Fruit fly (Drosophila melanogaster) whole organism, embryonic: Measurements from ENCODE around the gene Sgf11.

Experiments
- Ada2b ChIP-seq: fragments of 200-800 bp; sonication (Bioruptor generic); IDR thresholded peaks from 2 replicates; pipeline ENCODE4 v1.3.6; 2022; ENCODE audit warnings: missing biosample characterization, missing genetic modification characterization
- Adf1 ChIP-seq: fragments of 200-800 bp; sonication (Bioruptor generic); IDR thresholded peaks from 2 replicates; pipeline ENCODE4 v1.3.6; 2022; ENCODE audit warnings: missing biosample characterization, missing genetic modification characterization
- BEAF-32 ChIP-seq: fragments of 200-800 bp; sonication (Bioruptor generic); optimal IDR thresholded peaks from 3 replicates; lab custom pipeline; 2017; ENCODE audit warnings: missing biosample characterization, missing genetic modification characterization, mild to moderate bottlenecking, moderate library complexity, missing genetic modification reagents
- Bteb2 ChIP-seq: fragments of 200-800 bp; sonication (Bioruptor generic); optimal IDR thresholded peaks from 2 replicates; lab custom pipeline; 2016; ENCODE audit warnings: missing biosample characterization, missing genetic modification characterization
- CG1024 ChIP-seq: fragments of 200-800 bp; sonication (Bioruptor generic); IDR thresholded peaks from 2 replicates; pipeline ENCODE4 v1.3.6; 2022; ENCODE audit warnings: missing biosample characterization, missing genetic modification characterization
- CG10321 ChIP-seq: fragments of 200-800 bp; sonication (Bioruptor generic); IDR thresholded peaks from 2 replicates; pipeline ENCODE4 v1.3.6; 2022; ENCODE audit warnings: missing biosample characterization, missing genetic modification characterization
- CG10565 ChIP-seq: fragments of 200-800 bp; sonication (Bioruptor generic); optimal IDR thresholded peaks from 3 replicates; lab custom pipeline; 2016; ENCODE audit warnings: missing biosample characterization, mild to moderate bottlenecking, missing genetic modification characterization
- CG11247 ChIP-seq: fragments of 200-800 bp; sonication (Bioruptor generic); IDR thresholded peaks from 2 replicates; pipeline ENCODE4 v1.3.6; 2022; ENCODE audit warnings: missing biosample characterization, missing genetic modification characterization
- CG13123 ChIP-seq: fragments of 200-800 bp; sonication (Bioruptor generic); optimal IDR thresholded peaks from 2 replicates; lab custom pipeline; 2016; ENCODE audit warnings: missing biosample characterization, missing genetic modification characterization
- CG13424 ChIP-seq: fragments of 200-800 bp; sonication (Bioruptor generic); optimal IDR thresholded peaks from 2 replicates; lab custom pipeline; 2019; ENCODE audit warnings: missing biosample characterization, mild to moderate bottlenecking, missing genetic modification characterization, moderate library complexity
- CG15011 ChIP-seq: fragments of 200-800 bp; sonication (Bioruptor generic); optimal IDR thresholded peaks from 3 replicates; lab custom pipeline; 2018; ENCODE audit warnings: missing biosample characterization, mild to moderate bottlenecking, missing genetic modification characterization
- CG18011 ChIP-seq: fragments of 200-800 bp; sonication (Bioruptor generic); optimal IDR thresholded peaks from 2 replicates; lab custom pipeline; 2017; ENCODE audit warnings: missing biosample characterization, missing genetic modification characterization, mild to moderate bottlenecking, moderate library complexity, missing genotype
- CG18599 ChIP-seq: fragments of 200-800 bp; sonication (Bioruptor generic); optimal IDR thresholded peaks from 3 replicates; lab custom pipeline; 2017; ENCODE audit warnings: missing biosample characterization, missing genetic modification characterization, mild to moderate bottlenecking, moderate library complexity, missing genetic modification reagents
- CG2129 ChIP-seq: fragments of 200-800 bp; sonication (Bioruptor generic); IDR thresholded peaks from 2 replicates; pipeline ENCODE4 v1.3.6; 2022; ENCODE audit warnings: missing biosample characterization, missing genetic modification characterization; ENCODE audit not compliant: partially characterized antibody
- CG2712 ChIP-seq: fragments of 200-800 bp; optimal IDR thresholded peaks from 3 replicates; lab custom pipeline; 2019; ENCODE audit warnings: missing biosample characterization, mild to moderate bottlenecking, missing genetic modification characterization, moderate library complexity
- CG31441 ChIP-seq: fragments of 200-800 bp; sonication (Bioruptor generic); IDR thresholded peaks from 2 replicates; pipeline ENCODE4 v1.3.6; 2022; ENCODE audit warnings: missing biosample characterization, missing genetic modification characterization
- CG3281 ChIP-seq: fragments of 200-800 bp; sonication (Bioruptor generic); optimal IDR thresholded peaks from 3 replicates; lab custom pipeline; 2017; ENCODE audit warnings: missing biosample characterization, mild to moderate bottlenecking, missing genetic modification characterization
- CG33557 ChIP-seq: fragments of 200-800 bp; sonication (Bioruptor generic); optimal IDR thresholded peaks from 2 replicates; lab custom pipeline; 2019; ENCODE audit warnings: missing biosample characterization, mild to moderate bottlenecking, missing genetic modification characterization, moderate library complexity
- CG5953 ChIP-seq: fragments of 200-800 bp; sonication (Bioruptor generic); IDR thresholded peaks from 2 replicates; pipeline ENCODE4 v1.3.6; 2022; ENCODE audit warnings: missing biosample characterization, missing genetic modification characterization
- CG7963 ChIP-seq: fragments of 200-800 bp; sonication (Bioruptor generic); IDR thresholded peaks from 3 replicates; pipeline ENCODE4 v1.3.6; 2022; ENCODE audit warnings: missing biosample characterization, missing genetic modification characterization; ENCODE audit not compliant: partially characterized antibody
- CoRest ChIP-seq: fragments of 200-800 bp; sonication (Bioruptor generic); optimal IDR thresholded peaks from 3 replicates; lab custom pipeline; 2018; ENCODE audit warnings: missing biosample characterization, mild to moderate bottlenecking, missing genetic modification characterization, moderate library complexity
- CrebB ChIP-seq: fragments of 200-800 bp; sonication (Bioruptor generic); optimal IDR thresholded peaks from 3 replicates; lab custom pipeline; 2018; ENCODE audit warnings: missing biosample characterization, mild to moderate bottlenecking, missing genetic modification characterization
- Dip2 ChIP-seq: fragments of 200-800 bp; sonication (Bioruptor generic); IDR thresholded peaks from 2 replicates; pipeline ENCODE4 v1.3.6; 2022; ENCODE audit warnings: missing biosample characterization, missing genetic modification characterization
- Dip3 ChIP-seq: fragments of 200-800 bp; sonication (Bioruptor generic); optimal IDR thresholded peaks from 3 replicates; lab custom pipeline; 2016; ENCODE audit warnings: missing biosample characterization, missing genetic modification characterization
- Dp ChIP-seq: fragments of 200-800 bp; sonication (Bioruptor generic); optimal IDR thresholded peaks from 2 replicates; lab custom pipeline; 2018; ENCODE audit warnings: missing biosample characterization, mild to moderate bottlenecking, missing genetic modification characterization, moderate library complexity
- Eip74EF ChIP-seq, 2 experiments: fragments of 200-800 bp in 1 of 2; fragments of >200 bp in 1 of 2; sonication (Bioruptor generic) in 1 of 2; optimal IDR thresholded peaks; 2 replicates each; lab custom pipeline; 2017 to 2019; ENCODE audit warnings: missing biosample characterization in 2 of 2, missing genetic modification characterization in 2 of 2, mild to moderate bottlenecking in 1 of 2, moderate library complexity in 1 of 2
- Fer3 ChIP-seq: fragments of 200-800 bp; sonication (Bioruptor generic); optimal IDR thresholded peaks from 2 replicates; lab custom pipeline; 2018; ENCODE audit warnings: missing biosample characterization, mild to moderate bottlenecking, missing genetic modification characterization, moderate library complexity
- Lpt ChIP-seq: fragments of >200 bp; optimal IDR thresholded peaks from 2 replicates; lab custom pipeline; 2018; ENCODE audit warnings: missing biosample characterization, missing genetic modification characterization
- MESR4 ChIP-seq: fragments of 200-800 bp; sonication (Bioruptor generic); optimal IDR thresholded peaks from 2 replicates; lab custom pipeline; 2018; ENCODE audit warnings: missing biosample characterization, mild to moderate bottlenecking, missing genetic modification characterization, moderate library complexity
- Mrtf ChIP-seq: fragments of 200-800 bp; sonication (Bioruptor generic); IDR thresholded peaks from 3 replicates; pipeline ENCODE4 v1.3.6; 2022; ENCODE audit warnings: missing biosample characterization, missing genetic modification characterization
- Neu2 ChIP-seq: fragments of 200-800 bp; sonication (Bioruptor generic); optimal IDR thresholded peaks from 3 replicates; lab custom pipeline; 2016; ENCODE audit warnings: missing biosample characterization, missing genetic modification characterization, borderline replicate concordance
- Rfx ChIP-seq: fragments of 200-800 bp; sonication (Bioruptor generic); IDR thresholded peaks from 2 replicates; pipeline ENCODE4 v1.3.6; 2022; ENCODE audit warnings: missing biosample characterization, missing genetic modification characterization
- Xrp1 ChIP-seq: fragments of 200-800 bp; sonication (Bioruptor generic); IDR thresholded peaks from 2 replicates; pipeline ENCODE4 v1.3.6; 2022; ENCODE audit warnings: missing biosample characterization, missing genetic modification characterization
- al ChIP-seq: fragments of 200-800 bp; sonication (Bioruptor generic); IDR thresholded peaks from 2 replicates; pipeline ENCODE4 v1.3.6; 2022; ENCODE audit warnings: missing biosample characterization, missing genetic modification characterization
- ash1 ChIP-seq: fragments of 200-800 bp; sonication (Bioruptor generic); optimal IDR thresholded peaks from 2 replicates; lab custom pipeline; 2018; ENCODE audit warnings: missing biosample characterization, mild to moderate bottlenecking, missing genetic modification characterization
- az2 ChIP-seq: fragments of 200-800 bp; sonication (Bioruptor generic); optimal IDR thresholded peaks from 3 replicates; lab custom pipeline; 2016; ENCODE audit warnings: missing biosample characterization, missing genetic modification characterization
- danr ChIP-seq: fragments of 200-800 bp; sonication (Bioruptor generic); IDR thresholded peaks from 2 replicates; pipeline ENCODE4 v1.3.6; 2022; ENCODE audit warnings: missing biosample characterization, missing genetic modification characterization
- gcm2 ChIP-seq: fragments of 200-800 bp; sonication (Bioruptor generic); optimal IDR thresholded peaks from 2 replicates; lab custom pipeline; 2016; ENCODE audit warnings: missing biosample characterization, missing genetic modification characterization
- her ChIP-seq: fragments of 200-800 bp; sonication (Bioruptor generic); optimal IDR thresholded peaks from 2 replicates; lab custom pipeline; 2016; ENCODE audit warnings: missing biosample characterization, missing genetic modification characterization
- insv ChIP-seq, 2 experiments: fragments of 200-800 bp; sonication (Bioruptor generic); optimal IDR thresholded peaks; 3 replicates each; lab custom pipeline; 2016 to 2018; ENCODE audit warnings: missing biosample characterization in 2 of 2, missing genetic modification characterization in 2 of 2
- lmd ChIP-seq: fragments of 200-800 bp; sonication (Bioruptor generic); IDR thresholded peaks from 2 replicates; pipeline ENCODE4 v1.3.6; 2022; ENCODE audit warnings: missing biosample characterization, missing genetic modification characterization
- luna ChIP-seq: fragments of 200-800 bp; sonication (Bioruptor generic); optimal IDR thresholded peaks from 2 replicates; lab custom pipeline; 2016; ENCODE audit warnings: missing biosample characterization, missing genetic modification characterization
- nau ChIP-seq: fragments of 200-800 bp; sonication (Bioruptor generic); optimal IDR thresholded peaks from 3 replicates; lab custom pipeline; 2017; ENCODE audit warnings: missing biosample characterization, mild to moderate bottlenecking, missing genetic modification characterization, missing genetic modification reagents
- nerfin-2 ChIP-seq: fragments of 200-800 bp; sonication (Bioruptor generic); IDR thresholded peaks from 2 replicates; pipeline ENCODE4 v1.3.6; 2022; ENCODE audit warnings: missing biosample characterization, missing genetic modification characterization; ENCODE audit not compliant: partially characterized antibody
- onecut ChIP-seq: fragments of 200-800 bp; sonication (Bioruptor generic); IDR thresholded peaks from 2 replicates; pipeline ENCODE4 v1.3.6; 2022; ENCODE audit warnings: missing biosample characterization, missing genetic modification characterization
- peb ChIP-seq: fragments of 200-800 bp; sonication (Bioruptor generic); IDR thresholded peaks from 2 replicates; pipeline ENCODE4 v1.3.6; 2022; ENCODE audit warnings: missing biosample characterization, missing genetic modification characterization
- pum ChIP-seq: fragments of 200-800 bp; sonication (Bioruptor generic); optimal IDR thresholded peaks from 2 replicates; lab custom pipeline; 2016; ENCODE audit warnings: missing biosample characterization, missing genetic modification characterization
- trh ChIP-seq: fragments of 200-800 bp; sonication (Bioruptor generic); optimal IDR thresholded peaks from 2 replicates; lab custom pipeline; 2016; ENCODE audit warnings: missing biosample characterization, missing genetic modification characterization

The Sgf11 gene

DNA sequence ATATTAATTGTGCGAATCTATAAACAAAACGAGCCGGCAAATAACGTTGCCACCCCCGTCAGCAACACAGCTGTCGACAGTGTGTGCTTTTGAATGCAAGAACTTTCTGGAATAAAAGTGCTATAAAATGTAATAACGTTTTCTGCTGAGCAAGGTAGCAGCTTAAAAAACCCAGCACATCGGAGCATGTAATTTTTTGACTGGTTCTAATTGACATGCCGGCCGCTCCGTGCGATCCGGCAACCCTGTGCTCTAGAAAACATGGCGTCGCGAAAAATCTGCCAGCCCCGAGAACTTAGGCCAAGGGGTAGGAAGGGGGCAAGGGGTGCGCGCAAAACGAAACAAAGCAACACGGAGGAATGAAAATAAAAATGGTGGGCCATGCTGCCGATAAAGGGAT, 9.4 kb downstream of the Sgf11 start (continued):
- TF ChIP-seq Dip2 (GFP tag; lab: Robert Waterston, UW) = no peak
- no peak for TF ChIP-seq peb
- peak; percentile 17 for TF ChIP-seq CG2712
- no peak for TF ChIP-seq lmd (GFP tag; lab: Robert Waterston, UW)
- TF ChIP-seq CG7963 (GFP tag; lab: Robert Waterston, UW) = no peak
- TF ChIP-seq ash1 (GFP tag; lab: Kevin White, UChicago) = no peak
- TF ChIP-seq onecut (GFP tag; lab: Robert Waterston, UW) = no peak
- TF ChIP-seq Xrp1 (GFP tag; lab: Robert Waterston, UW) = 0 out of 2 replicates have a peak, but pooled peaks have one; percentile 26
- no peak for TF ChIP-seq CG5953 (GFP tag; lab: Robert Waterston, UW)
- TF ChIP-seq nau (GFP tag; lab: Kevin White, UChicago) = no peak
- TF ChIP-seq CG3281 (GFP tag; lab: Kevin White, UChicago) = peak; percentile 47
- TF ChIP-seq Lpt = no peak
- TF ChIP-seq BEAF-32 = no peak
- no peak for TF ChIP-seq Dp (GFP tag; lab: Kevin White, UChicago)
- no peak for TF ChIP-seq CG13424 (tag; lab: Kevin White, UChicago)
- no peak for TF ChIP-seq trh (GFP tag; lab: Kevin White, UChicago)
- peak; percentile 56 for TF ChIP-seq Adf1
- no peak for TF ChIP-seq CG1024
- no peak for TF ChIP-seq CG10321 (GFP tag; lab: Robert Waterston, UW)
- TF ChIP-seq Rfx (GFP tag; lab: Robert Waterston, UW) = peak; percentile 63
- no peak for TF ChIP-seq gcm2 (GFP tag; lab: Kevin White, UChicago)
- TF ChIP-seq her (GFP tag; lab: Kevin White, UChicago) = no peak
- TF ChIP-seq Bteb2 (GFP tag; lab: Kevin White, UChicago) = peak; percentile 11
- no peak for TF ChIP-seq CG15011 (GFP tag; lab: Kevin White, UChicago)
- no peak for TF ChIP-seq Eip74EF (GFP tag; optimal IDR thresholded peaks at IDR 0.05; lab: Kevin White, UChicago)
- no peak for TF ChIP-seq Ada2b (GFP tag; lab: Robert Waterston, UW)
- no peak for TF ChIP-seq CG10565 (GFP tag; lab: Kevin White, UChicago)
- no peak for TF ChIP-seq az2 (GFP tag; lab: Kevin White, UChicago)
- no peak for TF ChIP-seq nerfin-2 (GFP tag; lab: Robert Waterston, UW)
- TF ChIP-seq CG31441 = no peak
- no peak for TF ChIP-seq insv (GFP tag; optimal IDR thresholded peaks at IDR 0.05; lab: Kevin White, UChicago)
- TF ChIP-seq Dip3 (GFP tag; lab: Kevin White, UChicago) = no peak

DNA sequence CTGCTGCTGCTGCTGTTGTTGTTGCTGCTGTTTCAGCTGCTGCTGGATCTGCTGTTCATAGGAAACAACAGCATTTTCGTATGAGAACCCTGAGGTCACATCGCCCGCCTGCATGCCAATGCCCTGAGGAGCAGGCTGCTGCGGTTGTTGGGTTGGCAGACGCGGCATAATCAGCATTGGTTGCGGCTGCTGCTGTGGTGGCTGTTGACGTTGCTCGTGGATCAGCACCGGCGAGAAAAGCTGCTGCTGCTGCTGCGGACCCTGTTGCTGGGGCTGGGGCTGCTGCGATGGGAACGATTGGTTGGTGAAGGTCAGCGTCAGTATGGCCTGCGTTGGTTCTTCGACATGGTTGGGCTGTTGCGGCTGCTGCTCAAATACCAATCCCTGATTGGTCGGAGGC, 11.8 kb downstream of the Sgf11 start:
- TF ChIP-seq MESR4 (GFP tag; lab: Kevin White, UChicago) = no peak
- no peak for TF ChIP-seq CG18599 (GFP tag; lab: Kevin White, UChicago)
- no peak for TF ChIP-seq her (GFP tag; lab: Kevin White, UChicago)
- no peak for TF ChIP-seq luna
- TF ChIP-seq CG33557 (GFP tag; lab: Kevin White, UChicago) = no peak
- no peak for TF ChIP-seq CrebB (tag; lab: Kevin White, UChicago)
- TF ChIP-seq danr (GFP tag; lab: Robert Waterston, UW) = no peak
- no peak for TF ChIP-seq CG18011
- TF ChIP-seq CG11247 (GFP tag; lab: Robert Waterston, UW) = no peak
- no peak for TF ChIP-seq CoRest
- no peak for TF ChIP-seq al (GFP tag; lab: Robert Waterston, UW)
- TF ChIP-seq Mrtf (GFP tag; lab: Robert Waterston, UW) = no peak
- no peak for TF ChIP-seq pum (GFP tag; lab: Kevin White, UChicago)
- no peak for TF ChIP-seq Neu2 (GFP tag; lab: Kevin White, UChicago)
- TF ChIP-seq Fer3 (tag; lab: Kevin White, UChicago) = no peak
- no peak for TF ChIP-seq CG13123
- no peak for TF ChIP-seq CG2129 (GFP tag; lab: Robert Waterston, UW)
